Worm (Caenorhabditis elegans) whole organism, early embryonic: Measurements from ENCODE around the gene srx-14.

Experiments
- B0310.2 ChIP-seq: sonication (generic microtip); optimal IDR thresholded peaks from 2 replicates; lab custom pipeline; 2016; ENCODE audit warnings: mild to moderate bottlenecking, missing genetic modification characterization, missing compliant biosample characterization
- F13C5.2 ChIP-seq: sonication (generic microtip); optimal IDR thresholded peaks from 2 replicates; lab custom pipeline; 2017; ENCODE audit warnings: mild to moderate bottlenecking, missing genetic modification characterization, inconsistent platforms, missing compliant biosample characterization
- aly-1 ChIP-seq: sonication (generic microtip); optimal IDR thresholded peaks from 2 replicates; lab custom pipeline; 2016; ENCODE audit warnings: missing genetic modification characterization, missing compliant biosample characterization
- ama-1 ChIP-seq: fragments of 150-350 bp; optimal IDR thresholded peaks from 2 replicates; lab custom pipeline; 2014
- ceh-13 ChIP-seq: fragments of 200-800 bp; sonication (Bioruptor generic); optimal IDR thresholded peaks from 2 replicates; lab custom pipeline; 2018; ENCODE audit warnings: mild to moderate bottlenecking, missing genetic modification characterization, missing compliant biosample characterization
- ceh-36 ChIP-seq: sonication (generic microtip); optimal IDR thresholded peaks from 2 replicates; lab custom pipeline; 2016; ENCODE audit warnings: missing genetic modification characterization, inconsistent platforms, missing compliant biosample characterization
- ets-7 ChIP-seq: sonication (generic microtip); optimal IDR thresholded peaks from 2 replicates; lab custom pipeline; 2016; ENCODE audit warnings: missing genotype, missing genetic modification characterization, missing compliant biosample characterization
- flt-1 ChIP-seq: fragments of 200-800 bp; sonication (Bioruptor generic); IDR thresholded peaks from 2 replicates; pipeline ENCODE4 v1.3.6; 2022; ENCODE audit warnings: missing genetic modification characterization, missing compliant biosample characterization
- hmbx-1 ChIP-seq: sonication (generic microtip); optimal IDR thresholded peaks from 2 replicates; lab custom pipeline; 2016; ENCODE audit warnings: mild to moderate bottlenecking, missing genetic modification characterization, missing compliant biosample characterization
- hmg-4 ChIP-seq: fragments of 200-800 bp; sonication (Bioruptor generic); optimal IDR thresholded peaks from 2 replicates; lab custom pipeline; 2018; ENCODE audit warnings: mild to moderate bottlenecking, missing genetic modification characterization, missing compliant biosample characterization
- hnd-1 ChIP-seq: sonication (generic microtip); optimal IDR thresholded peaks from 2 replicates; lab custom pipeline; 2016; ENCODE audit warnings: missing genetic modification characterization, missing compliant biosample characterization
- pes-1 ChIP-seq: fragments of 200-800 bp; sonication (Bioruptor generic); IDR thresholded peaks from 2 replicates; pipeline ENCODE4 v1.3.6; 2022; ENCODE audit warnings: missing genetic modification reagents, missing genetic modification characterization, missing compliant biosample characterization
- scrt-1 ChIP-seq: fragments of 200-800 bp; sonication (Bioruptor generic); IDR thresholded peaks from 2 replicates; pipeline ENCODE4 v1.3.6; 2022; ENCODE audit warnings: missing genetic modification characterization, missing compliant biosample characterization
- sea-1 ChIP-seq: fragments of 200-800 bp; sonication (Bioruptor generic); conservative IDR thresholded peaks from 2 replicates; pipeline ENCODE4 v1.3.6; 2022; ENCODE audit warnings: missing genetic modification characterization, missing compliant biosample characterization
- tbx-11 ChIP-seq: fragments of 200-800 bp; sonication (Bioruptor generic); IDR thresholded peaks from 2 replicates; pipeline ENCODE4 v1.3.6; 2022; ENCODE audit warnings: missing genetic modification characterization, missing compliant biosample characterization
- tbx-37 ChIP-seq: fragments of 200-800 bp; sonication (Bioruptor generic); conservative IDR thresholded peaks from 2 replicates; pipeline ENCODE4 v1.3.6; 2022; ENCODE audit warnings: missing genetic modification reagents, missing genetic modification characterization, missing compliant biosample characterization
- tra-4 ChIP-seq: sonication (generic microtip); optimal IDR thresholded peaks from 2 replicates; lab custom pipeline; 2017; ENCODE audit warnings: missing genetic modification characterization, missing compliant biosample characterization

Gene srx-14

DNA sequence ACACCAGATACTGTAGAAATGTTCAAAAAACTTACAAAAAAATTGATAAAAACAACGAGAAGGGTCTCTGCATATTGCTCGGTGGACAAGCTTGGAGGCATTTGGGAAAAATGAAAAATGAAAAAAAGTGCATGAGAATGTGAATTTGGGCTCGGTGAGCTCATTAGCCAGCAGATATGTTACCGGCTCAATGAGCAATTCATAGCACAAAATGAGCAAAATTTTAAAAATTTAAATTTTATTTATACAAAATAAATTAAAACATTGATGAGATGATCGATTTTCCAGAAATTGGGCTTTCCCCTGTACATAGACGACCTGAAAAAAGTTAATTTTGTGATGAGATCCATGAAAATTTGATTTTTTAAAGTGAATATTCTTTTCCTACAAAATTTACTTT, at the start of gene srx-14:
Gene srx-14, minus strand, starts transcription at position 101 of the 400 bp plus-strand sequence.
- no peak for TF ChIP-seq hmg-4 (GFP tag; lab: Kevin White, UChicago)
- TF ChIP-seq ama-1 (lab: Kevin White, UChicago) = no peak
- no peak for TF ChIP-seq aly-1 (tag; lab: Kevin White, UChicago)
- no peak for TF ChIP-seq F13C5.2 (tag; lab: Kevin White, UChicago)
- no peak for TF ChIP-seq scrt-1 (GFP tag; lab: Robert Waterston, UW)
- TF ChIP-seq tbx-37 (GFP tag; lab: Robert Waterston, UW) = no peak
- TF ChIP-seq hmbx-1 (tag; lab: Kevin White, UChicago) = no peak
- no peak for TF ChIP-seq tra-4
- no peak for TF ChIP-seq tbx-11
- no peak for TF ChIP-seq ceh-36
- TF ChIP-seq sea-1 = no peak
- no peak for TF ChIP-seq flt-1 (GFP tag; lab: Robert Waterston, UW)
- no peak for TF ChIP-seq pes-1 (GFP tag; lab: Robert Waterston, UW)
- TF ChIP-seq hnd-1 (tag; lab: Kevin White, UChicago) = no peak
- TF ChIP-seq ets-7 = no peak
- no peak for TF ChIP-seq ceh-13
- no peak for TF ChIP-seq B0310.2 (tag; lab: Kevin White, UChicago)

DNA sequence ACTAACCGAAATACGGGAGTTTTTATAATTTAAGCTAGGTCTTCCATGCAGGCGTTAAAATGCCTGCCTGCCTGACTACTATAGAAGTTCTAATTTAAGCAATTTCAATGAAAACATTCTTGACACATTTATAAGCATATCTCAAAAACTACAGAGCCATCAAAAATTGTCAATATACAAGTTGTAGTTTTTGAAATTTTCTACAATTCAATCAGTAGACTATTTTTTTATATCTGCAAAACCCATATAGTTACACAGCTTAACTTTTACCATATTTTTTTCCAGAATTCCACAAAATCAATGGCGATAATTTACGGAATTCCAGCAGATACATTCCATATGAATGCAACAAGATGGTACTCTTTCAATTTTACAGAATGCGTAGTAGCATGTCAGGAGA, 49.6 kb upstream of the srx-14 start, which contains the start of gene C50A2.7:
Gene C50A2.7, plus strand, starts transcription at position 301 of the 400 bp plus-strand sequence.
- TF ChIP-seq tbx-37 (GFP tag; lab: Robert Waterston, UW) (no peak), hmg-4 (GFP tag; lab: Kevin White, UChicago) (no peak), ama-1 (lab: Kevin White, UChicago) (no peak), aly-1 (tag; lab: Kevin White, UChicago) (no peak), hmbx-1 (tag; lab: Kevin White, UChicago) (no peak), tbx-11 (no peak), sea-1 (no peak), flt-1 (GFP tag; lab: Robert Waterston, UW) (no peak), B0310.2 (tag; lab: Kevin White, UChicago) (no peak)

DNA sequence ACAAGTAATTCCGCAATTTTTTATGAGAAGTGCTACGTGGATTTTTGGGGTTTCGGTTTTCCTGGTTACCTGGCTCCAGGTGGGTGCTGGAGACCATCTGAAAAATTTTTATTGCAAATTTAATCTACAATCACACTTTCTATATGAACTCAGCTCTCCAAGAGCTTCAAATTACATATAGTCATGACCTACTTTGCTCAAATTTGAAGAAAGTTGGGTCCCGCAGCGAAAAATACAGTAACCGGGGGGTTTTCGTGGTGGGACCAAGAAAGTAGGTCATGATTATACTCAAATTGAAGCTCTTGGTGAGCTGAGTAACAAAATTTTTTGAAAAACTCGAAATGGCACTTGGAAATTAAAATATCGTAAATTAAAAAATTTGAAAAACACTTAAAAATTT, 46.8 kb upstream of the srx-14 start, which contains the start of gene ets-8:
Gene ets-8, minus strand, starts transcription at position 101 of the 400 bp plus-strand sequence.
- TF ChIP-seq ceh-36 (no peak), scrt-1 (GFP tag; lab: Robert Waterston, UW) (no peak), hmbx-1 (tag; lab: Kevin White, UChicago) (no peak), tbx-37 (GFP tag; lab: Robert Waterston, UW) (no peak), tra-4 (no peak), hnd-1 (tag; lab: Kevin White, UChicago) (no peak), B0310.2 (tag; lab: Kevin White, UChicago) (no peak), aly-1 (tag; lab: Kevin White, UChicago) (no peak), ama-1 (lab: Kevin White, UChicago) (no peak), flt-1 (GFP tag; lab: Robert Waterston, UW) (no peak), F13C5.2 (tag; lab: Kevin White, UChicago) (no peak), pes-1 (GFP tag; lab: Robert Waterston, UW) (no peak), hmg-4 (GFP tag; lab: Kevin White, UChicago) (no peak), sea-1 (no peak), ceh-13 (no peak)

DNA sequence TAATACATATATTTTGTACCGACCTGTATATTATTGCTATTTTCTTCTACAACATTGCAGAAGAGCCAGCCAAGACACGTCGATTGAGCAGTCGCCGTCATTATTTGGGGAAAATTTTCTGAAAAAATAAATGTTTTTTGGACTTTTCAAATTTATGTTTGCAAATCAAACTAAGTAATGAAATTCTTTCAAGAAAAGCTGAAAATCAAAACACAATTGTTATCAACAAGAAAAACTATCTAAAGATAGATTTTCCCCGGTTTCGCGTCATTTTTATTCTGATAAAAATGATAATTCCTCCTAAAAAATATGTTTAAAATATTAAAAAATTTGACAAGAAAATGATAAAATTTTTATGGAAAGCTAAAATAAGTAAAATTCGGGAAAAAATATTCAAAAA, 44.4 kb upstream of the srx-14 start, which contains the start of gene C50A2.3:
Gene C50A2.3, minus strand, starts transcription at position 101 of the 400 bp plus-strand sequence.
- TF ChIP-seq B0310.2 (tag; lab: Kevin White, UChicago) (no peak), flt-1 (GFP tag; lab: Robert Waterston, UW) (no peak), F13C5.2 (tag; lab: Kevin White, UChicago) (no peak), ceh-36 (no peak)

DNA sequence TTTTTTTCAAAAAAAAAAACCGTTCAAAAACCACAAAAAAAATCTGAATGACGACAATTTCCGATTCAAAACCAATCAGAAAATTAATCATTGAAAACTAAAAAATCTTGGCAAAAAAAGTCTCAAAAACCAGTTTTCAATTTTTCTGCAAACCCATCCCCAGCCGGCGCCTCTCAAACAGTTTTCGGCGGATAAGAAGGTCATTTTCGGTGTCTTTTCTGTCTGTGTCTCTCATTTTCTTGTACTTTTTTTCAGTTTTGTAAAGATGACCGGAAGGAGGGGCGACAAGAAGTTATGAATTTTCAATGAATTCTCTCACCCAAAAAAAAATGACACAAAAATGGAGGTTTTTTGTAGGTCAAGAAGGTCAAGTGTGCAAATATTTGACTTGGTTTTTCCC, 41.7 kb upstream of the srx-14 start:
- TF ChIP-seq tbx-37 (GFP tag; lab: Robert Waterston, UW) = no peak
- no peak for TF ChIP-seq tra-4
- TF ChIP-seq aly-1 (tag; lab: Kevin White, UChicago) = no peak
- TF ChIP-seq F13C5.2 (tag; lab: Kevin White, UChicago) = no peak
- no peak for TF ChIP-seq hmbx-1 (tag; lab: Kevin White, UChicago)
- no peak for TF ChIP-seq tbx-11

DNA sequence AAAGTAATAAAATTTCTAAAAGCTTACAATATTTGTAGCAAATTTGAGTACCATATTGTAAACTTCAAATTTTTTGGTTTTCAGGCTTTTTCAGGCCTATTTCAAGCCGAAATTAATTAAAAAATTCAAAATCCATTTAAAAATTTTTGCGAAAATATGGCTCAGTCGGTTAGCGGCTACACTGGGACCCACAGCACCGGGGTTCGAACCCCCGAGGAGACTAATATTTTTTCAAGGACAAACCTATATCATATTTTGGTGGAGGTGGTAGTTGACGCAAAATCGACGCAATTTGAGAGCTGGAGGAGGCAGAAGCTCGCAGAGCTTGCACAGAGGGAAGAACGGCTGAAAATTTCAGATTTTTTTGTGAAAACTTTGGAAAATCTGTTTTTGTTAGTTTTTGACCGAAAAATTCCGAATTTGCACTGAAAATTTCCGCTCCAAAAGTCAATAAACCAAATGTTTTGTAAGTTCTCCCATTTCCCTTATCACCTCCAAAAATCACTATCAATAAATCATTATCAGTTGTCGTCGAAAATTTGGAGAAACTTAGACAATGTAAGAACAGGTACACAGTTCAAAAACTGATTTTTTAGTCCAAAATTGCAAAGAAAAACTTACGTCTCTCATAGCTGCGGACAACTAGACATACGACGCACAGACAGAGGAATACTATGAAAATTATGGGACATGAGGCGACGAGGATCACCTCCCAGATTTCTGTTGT, 35.0 kb upstream of the srx-14 start:
- no peak for TF ChIP-seq tbx-37 (GFP tag; lab: Robert Waterston, UW)
- TF ChIP-seq F13C5.2 (tag; lab: Kevin White, UChicago) = no peak
- TF ChIP-seq B0310.2 (tag; lab: Kevin White, UChicago) = no peak
- TF ChIP-seq pes-1 (GFP tag; lab: Robert Waterston, UW) = no peak
- TF ChIP-seq tbx-11 = no peak
- TF ChIP-seq hnd-1 (tag; lab: Kevin White, UChicago) = no peak
- no peak for TF ChIP-seq ceh-13
- TF ChIP-seq hmg-4 (GFP tag; lab: Kevin White, UChicago) = no peak
- TF ChIP-seq ets-7 = no peak
- TF ChIP-seq scrt-1 (GFP tag; lab: Robert Waterston, UW) = no peak
- no peak for TF ChIP-seq ama-1 (lab: Kevin White, UChicago)
- TF ChIP-seq tra-4 = no peak
- no peak for TF ChIP-seq hmbx-1 (tag; lab: Kevin White, UChicago)
- no peak for TF ChIP-seq ceh-36
- no peak for TF ChIP-seq flt-1 (GFP tag; lab: Robert Waterston, UW)
- no peak for TF ChIP-seq aly-1 (tag; lab: Kevin White, UChicago)

DNA sequence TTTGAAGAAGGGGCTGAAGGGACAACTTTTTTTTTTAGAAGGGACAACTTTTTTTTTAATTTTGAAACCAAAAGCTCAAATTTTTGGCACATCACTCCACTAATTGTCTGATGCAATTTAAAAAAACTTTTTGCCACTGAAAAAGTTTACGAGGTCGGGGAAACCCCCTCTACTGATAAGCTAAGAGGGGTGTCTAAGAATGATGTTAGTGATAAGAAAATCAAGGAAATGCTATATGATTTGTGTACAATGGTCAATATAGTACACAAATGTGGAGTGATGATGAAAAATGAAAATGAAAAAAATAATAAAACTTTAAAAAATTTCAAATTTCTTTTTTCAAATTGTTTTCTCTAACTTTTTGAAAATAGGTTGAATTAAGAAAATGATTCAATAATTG, 34.1 kb upstream of the srx-14 start:
- no peak for TF ChIP-seq scrt-1 (GFP tag; lab: Robert Waterston, UW)
- no peak for TF ChIP-seq tbx-37 (GFP tag; lab: Robert Waterston, UW)
- TF ChIP-seq pes-1 (GFP tag; lab: Robert Waterston, UW) = no peak
- no peak for TF ChIP-seq hmbx-1 (tag; lab: Kevin White, UChicago)
- no peak for TF ChIP-seq ets-7
- TF ChIP-seq hmg-4 (GFP tag; lab: Kevin White, UChicago) = no peak
- TF ChIP-seq ceh-13 = no peak
- TF ChIP-seq sea-1 = no peak
- no peak for TF ChIP-seq F13C5.2 (tag; lab: Kevin White, UChicago)
- no peak for TF ChIP-seq flt-1 (GFP tag; lab: Robert Waterston, UW)
- no peak for TF ChIP-seq tra-4
